Fruit fly (Drosophila melanogaster) whole organism, embryonic: ENCODE data around the gene CG7878.

Experiments used
- CG10654 ChIP-seq: fragments of 200-800 bp; sonication (Bioruptor generic); optimal IDR thresholded peaks from 2 replicates; lab custom pipeline; 2016; ENCODE audit warnings: missing biosample characterization, missing genetic modification characterization
- CG11085 ChIP-seq: fragments of 200-800 bp; sonication (Bioruptor generic); IDR thresholded peaks from 2 replicates; pipeline ENCODE4 v1.3.6; 2022; ENCODE audit warnings: missing biosample characterization, missing genetic modification characterization
- CG15696 ChIP-seq: fragments of 200-800 bp; sonication (Bioruptor generic); optimal IDR thresholded peaks from 2 replicates; lab custom pipeline; 2019; ENCODE audit warnings: missing biosample characterization, mild to moderate bottlenecking, missing genetic modification characterization, moderate library complexity
- CG17359 ChIP-seq: fragments of 200-800 bp; sonication (Bioruptor generic); optimal IDR thresholded peaks from 3 replicates; lab custom pipeline; 2018; ENCODE audit warnings: missing biosample characterization, mild to moderate bottlenecking, missing genetic modification characterization, moderate library complexity
- CG17802 ChIP-seq: fragments of 200-800 bp; sonication (Bioruptor generic); optimal IDR thresholded peaks from 2 replicates; lab custom pipeline; 2018; ENCODE audit warnings: missing biosample characterization, mild to moderate bottlenecking, missing genetic modification characterization, moderate library complexity
- CG1832 ChIP-seq: fragments of 200-800 bp; sonication (Bioruptor generic); optimal IDR thresholded peaks from 2 replicates; lab custom pipeline; 2017; ENCODE audit warnings: missing biosample characterization, mild to moderate bottlenecking, missing genetic modification characterization, inconsistent platforms
- CG18764 ChIP-seq: fragments of 200-800 bp; sonication (Bioruptor generic); optimal IDR thresholded peaks from 3 replicates; lab custom pipeline; 2016; ENCODE audit warnings: missing biosample characterization, missing genetic modification characterization
- CG2120 ChIP-seq: fragments of 200-800 bp; sonication (Bioruptor generic); optimal IDR thresholded peaks from 3 replicates; lab custom pipeline; 2016; ENCODE audit warnings: missing biosample characterization, missing genetic modification characterization
- CG2678 ChIP-seq: fragments of 200-800 bp; sonication (Bioruptor generic); optimal IDR thresholded peaks from 3 replicates; lab custom pipeline; 2019; ENCODE audit warnings: missing biosample characterization, mild to moderate bottlenecking, missing genetic modification characterization, moderate library complexity
- CG30431 ChIP-seq: fragments of 200-800 bp; sonication (Bioruptor generic); optimal IDR thresholded peaks from 2 replicates; lab custom pipeline; 2017; ENCODE audit warnings: missing biosample characterization, missing genetic modification characterization
- CG31224 ChIP-seq: fragments of 200-800 bp; sonication (Bioruptor generic); IDR thresholded peaks from 2 replicates; pipeline ENCODE4 v1.3.6; 2022; ENCODE audit warnings: missing biosample characterization, missing genetic modification characterization
- CG31441 ChIP-seq: fragments of 200-800 bp; sonication (Bioruptor generic); IDR thresholded peaks from 2 replicates; pipeline ENCODE4 v1.3.6; 2022; ENCODE audit warnings: missing biosample characterization, missing genetic modification characterization
- CG3726 ChIP-seq: fragments of 200-800 bp; sonication (Bioruptor generic); IDR thresholded peaks from 3 replicates; pipeline ENCODE4, ENCODE4 v1.3.6; 2022; ENCODE audit warnings: missing biosample characterization, missing genetic modification characterization
- CG8765 ChIP-seq: fragments of 200-800 bp; sonication (Bioruptor generic); IDR thresholded peaks from 2 replicates; pipeline ENCODE4 v1.3.6; 2022; ENCODE audit warnings: missing biosample characterization, missing genetic modification characterization
- CG8924 ChIP-seq: fragments of 200-800 bp; optimal IDR thresholded peaks from 3 replicates; lab custom pipeline; 2019; ENCODE audit warnings: missing biosample characterization, mild to moderate bottlenecking, missing genetic modification characterization, moderate library complexity
- CG9817 ChIP-seq: fragments of 200-800 bp; sonication (Bioruptor generic); optimal IDR thresholded peaks from 2 replicates; lab custom pipeline; 2018; ENCODE audit warnings: missing biosample characterization, mild to moderate bottlenecking, missing genetic modification characterization, moderate library complexity
- D19B ChIP-seq: fragments of 200-800 bp; sonication (Bioruptor generic); optimal IDR thresholded peaks from 2 replicates; lab custom pipeline; 2017; ENCODE audit warnings: missing biosample characterization, mild to moderate bottlenecking, missing genetic modification characterization
- Dad ChIP-seq: fragments of 200-800 bp; sonication (Bioruptor generic); optimal IDR thresholded peaks from 3 replicates; lab custom pipeline; 2016; ENCODE audit warnings: missing biosample characterization, missing genetic modification characterization
- Dek ChIP-seq: fragments of 200-800 bp; sonication (Bioruptor generic); optimal IDR thresholded peaks from 3 replicates; lab custom pipeline; 2019; ENCODE audit warnings: missing biosample characterization, mild to moderate bottlenecking, missing genetic modification characterization, moderate library complexity
- Dip3 ChIP-seq: fragments of 200-800 bp; sonication (Bioruptor generic); optimal IDR thresholded peaks from 3 replicates; lab custom pipeline; 2016; ENCODE audit warnings: missing biosample characterization, missing genetic modification characterization
- Drgx ChIP-seq: fragments of 200-800 bp; sonication (Bioruptor generic); IDR thresholded peaks from 2 replicates; pipeline ENCODE4 v1.3.6; 2022; ENCODE audit warnings: missing biosample characterization, missing genetic modification characterization
- Elba2 ChIP-seq: fragments of 200-800 bp; sonication (Bioruptor generic); optimal IDR thresholded peaks from 3 replicates; lab custom pipeline; 2016; ENCODE audit warnings: missing biosample characterization, missing genetic modification characterization
- Gsc ChIP-seq: fragments of 200-800 bp; sonication (Bioruptor generic); IDR thresholded peaks from 2 replicates; pipeline ENCODE4 v1.3.6; 2022; ENCODE audit warnings: missing biosample characterization, missing genetic modification characterization
- Hr3 ChIP-seq: fragments of 200-800 bp; sonication (Bioruptor generic); optimal IDR thresholded peaks from 3 replicates; lab custom pipeline; 2016; ENCODE audit warnings: missing biosample characterization, missing genetic modification characterization
- Kr ChIP-seq: fragments of 200-800 bp; sonication (Bioruptor generic); optimal IDR thresholded peaks from 2 replicates; lab custom pipeline; 2017; ENCODE audit warnings: missing biosample characterization, mild to moderate bottlenecking, missing genetic modification characterization
- PHDP ChIP-seq: fragments of 200-800 bp; sonication (Bioruptor generic); optimal IDR thresholded peaks from 3 replicates; lab custom pipeline; 2018; ENCODE audit warnings: missing biosample characterization, mild to moderate bottlenecking, missing genetic modification characterization, moderate library complexity
- Rfx ChIP-seq: fragments of 200-800 bp; sonication (Bioruptor generic); IDR thresholded peaks from 2 replicates; pipeline ENCODE4 v1.3.6; 2022; ENCODE audit warnings: missing biosample characterization, missing genetic modification characterization
- Six4 ChIP-seq: fragments of 200-800 bp; sonication (Bioruptor generic); optimal IDR thresholded peaks from 2 replicates; lab custom pipeline; 2016; ENCODE audit warnings: missing biosample characterization, missing genetic modification characterization
- Sox100B ChIP-seq: fragments of 200-800 bp; sonication (Bioruptor generic); optimal IDR thresholded peaks from 3 replicates; lab custom pipeline; 2018; ENCODE audit warnings: missing biosample characterization, mild to moderate bottlenecking, missing genetic modification characterization
- Stat92E ChIP-seq, 3 experiments: fragments of >200 bp in 2 of 3; fragments of 200-800 bp in 1 of 3; sonication (Bioruptor generic) in 1 of 3; optimal IDR thresholded peaks; 2 replicates each; lab custom pipeline; 2017 to 2019; ENCODE audit warnings: missing biosample characterization in 3 of 3, missing genetic modification characterization in 3 of 3, mild to moderate bottlenecking in 1 of 3, moderate library complexity in 1 of 3
- Xrp1 ChIP-seq: fragments of 200-800 bp; sonication (Bioruptor generic); IDR thresholded peaks from 2 replicates; pipeline ENCODE4 v1.3.6; 2022; ENCODE audit warnings: missing biosample characterization, missing genetic modification characterization
- amos ChIP-seq: fragments of 200-800 bp; sonication (Bioruptor generic); IDR thresholded peaks from 2 replicates; pipeline ENCODE4 v1.3.6; 2022; ENCODE audit warnings: missing biosample characterization, missing genetic modification characterization; ENCODE audit not compliant: partially characterized antibody
- az2 ChIP-seq: fragments of 200-800 bp; sonication (Bioruptor generic); optimal IDR thresholded peaks from 3 replicates; lab custom pipeline; 2016; ENCODE audit warnings: missing biosample characterization, missing genetic modification characterization
- cwo ChIP-seq: fragments of 200-800 bp; sonication (Bioruptor generic); optimal IDR thresholded peaks from 3 replicates; lab custom pipeline; 2017; ENCODE audit warnings: missing biosample characterization, missing genetic modification characterization, mild to moderate bottlenecking, moderate library complexity, missing genetic modification reagents
- disco-r ChIP-seq: fragments of 200-800 bp; sonication (Bioruptor generic); optimal IDR thresholded peaks from 2 replicates; lab custom pipeline; 2016; ENCODE audit warnings: missing biosample characterization, missing genetic modification characterization
- ftz-f1 ChIP-seq: fragments of 200-800 bp; sonication (Bioruptor generic); optimal IDR thresholded peaks from 2 replicates; lab custom pipeline; 2016; ENCODE audit warnings: missing biosample characterization, missing genetic modification characterization
- gce ChIP-seq: fragments of 200-800 bp; sonication (Bioruptor generic); IDR thresholded peaks from 3 replicates; pipeline ENCODE4 v1.3.6; 2022; ENCODE audit warnings: missing biosample characterization, missing genetic modification characterization
- gcm2 ChIP-seq: fragments of 200-800 bp; sonication (Bioruptor generic); optimal IDR thresholded peaks from 2 replicates; lab custom pipeline; 2016; ENCODE audit warnings: missing biosample characterization, missing genetic modification characterization
- inv ChIP-seq: fragments of 200-800 bp; sonication (Bioruptor generic); IDR thresholded peaks from 2 replicates; pipeline ENCODE4 v1.3.6; 2022; ENCODE audit warnings: missing biosample characterization, missing genetic modification characterization; ENCODE audit not compliant: partially characterized antibody
- kni ChIP-seq: fragments of 200-800 bp; sonication (Bioruptor generic); optimal IDR thresholded peaks from 3 replicates; lab custom pipeline; 2017; ENCODE audit warnings: mild to moderate bottlenecking, missing biosample characterization, missing genetic modification reagents, missing genetic modification characterization
- maf-S ChIP-seq: fragments of 200-800 bp; sonication (Bioruptor generic); optimal IDR thresholded peaks from 2 replicates; lab custom pipeline; 2016; ENCODE audit warnings: missing biosample characterization, missing genetic modification characterization
- psq ChIP-seq: fragments of 200-800 bp; sonication (Bioruptor generic); optimal IDR thresholded peaks from 2 replicates; lab custom pipeline; 2017; ENCODE audit warnings: missing biosample characterization, missing genetic modification characterization
- schlank ChIP-seq: fragments of 200-800 bp; sonication (Bioruptor generic); optimal IDR thresholded peaks from 2 replicates; lab custom pipeline; 2018; ENCODE audit warnings: missing biosample characterization, mild to moderate bottlenecking, missing genetic modification characterization
- sug ChIP-seq: fragments of 200-800 bp; optimal IDR thresholded peaks from 2 replicates; lab custom pipeline; 2019; ENCODE audit warnings: missing biosample characterization, mild to moderate bottlenecking, missing genetic modification characterization, moderate library complexity
- tgo ChIP-seq: fragments of 200-800 bp; sonication (Bioruptor generic); IDR thresholded peaks from 3 replicates; pipeline ENCODE4 v1.3.6; 2022; ENCODE audit warnings: missing biosample characterization, missing genetic modification characterization
- tio ChIP-seq: fragments of 200-800 bp; sonication (Bioruptor generic); optimal IDR thresholded peaks from 2 replicates; lab custom pipeline; 2017; ENCODE audit warnings: missing biosample characterization, missing genetic modification characterization, inconsistent platforms
- tna ChIP-seq: fragments of 200-800 bp; sonication (Bioruptor generic); IDR thresholded peaks from 2 replicates; pipeline ENCODE4 v1.3.6; 2022; ENCODE audit warnings: missing biosample characterization, missing genetic modification characterization; ENCODE audit not compliant: partially characterized antibody
- zfh1 ChIP-seq: fragments of 200-800 bp; sonication (Bioruptor generic); IDR thresholded peaks from 3 replicates; pipeline ENCODE4 v1.3.6; 2022; ENCODE audit warnings: missing biosample characterization, missing genetic modification characterization

CG7878 gene

DNA sequence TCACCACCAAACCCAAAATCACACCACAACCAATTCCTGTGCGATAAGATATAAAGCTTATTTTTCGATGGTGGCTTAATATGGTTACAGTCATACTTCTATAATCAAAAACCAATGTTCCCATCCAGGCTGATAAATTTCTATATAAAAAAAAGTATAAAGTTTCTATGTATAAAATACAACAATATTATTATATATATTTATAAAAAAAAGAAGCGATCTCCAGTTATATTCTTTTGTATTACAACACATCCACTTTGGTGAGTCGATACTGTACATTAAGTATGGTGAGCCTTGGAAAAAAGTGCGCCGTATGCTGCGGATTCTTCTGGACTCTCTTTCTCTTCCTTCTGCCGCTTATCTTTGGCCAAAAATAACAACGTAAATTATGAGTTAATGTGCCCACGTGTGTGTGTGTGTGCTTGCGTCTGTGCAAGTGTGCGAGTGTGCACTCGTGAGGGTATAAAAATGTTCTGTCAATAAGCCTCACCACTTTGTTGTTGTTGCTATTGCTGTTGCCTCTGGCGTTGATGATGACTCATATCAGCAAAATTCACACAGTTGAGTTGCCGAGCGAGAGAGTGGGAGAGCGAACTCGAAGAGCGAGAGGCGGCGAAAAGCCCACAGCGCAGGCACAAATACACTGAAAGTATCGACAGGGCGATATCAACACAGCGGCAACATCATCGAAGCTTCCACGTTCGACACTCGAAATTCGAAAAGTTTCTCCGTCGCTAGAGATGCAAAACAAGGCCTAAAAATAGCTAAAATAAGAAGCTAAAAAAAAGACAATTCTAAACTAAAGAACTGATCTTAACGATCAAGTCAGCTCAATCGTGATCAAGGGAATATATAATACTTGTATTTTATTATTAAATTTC is 2.8 kb upstream of the CG7878 start (continued):
- TF ChIP-seq az2 (peak; percentile 2), CG8765 (GFP tag; lab: Robert Waterston, UW) (peak; percentile 25; the same call in 1 of the 2 replicates), CG10654 (GFP tag; lab: Kevin White, UChicago) (peak; percentile 9), CG9817 (peak; percentile 73), CG31441 (GFP tag; lab: Robert Waterston, UW) (peak; percentile 50; the same call in 1 of the 2 replicates), tgo (peak; percentile 78), Kr (GFP tag; lab: Kevin White, UChicago) (no peak), zfh1 (GFP tag; lab: Robert Waterston, UW) (no peak; the same call in 2 of the 3 replicates), cwo (GFP tag; lab: Kevin White, UChicago) (peak; percentile 70), CG11085 (GFP tag; lab: Robert Waterston, UW) (peak; percentile 51; the same call in 1 of the 2 replicates), CG17802 (tag; lab: Kevin White, UChicago) (no peak), Drgx (GFP tag; lab: Robert Waterston, UW) (peak; percentile 33; the same call in 1 of the 2 replicates), CG2678 (tag; lab: Kevin White, UChicago) (peak; percentile 89), amos (GFP tag; lab: Robert Waterston, UW) (no peak), inv (no peak), maf-S (no peak), Dip3 (no peak), CG8924 (tag; lab: Kevin White, UChicago) (peak; percentile 83), Six4 (GFP tag; lab: Kevin White, UChicago) (peak; percentile 35), Elba2 (GFP tag; lab: Kevin White, UChicago) (no peak), CG18764 (peak; percentile 37), CG31224 (GFP tag; lab: Robert Waterston, UW) (peak; percentile 63), Xrp1 (GFP tag; lab: Robert Waterston, UW) (peak; percentile 70), Gsc (GFP tag; lab: Robert Waterston, UW) (no peak), CG30431 (no peak), gce (GFP tag; lab: Robert Waterston, UW) (no peak; the same call in 2 of the 3 replicates), kni (GFP tag; lab: Kevin White, UChicago) (peak; percentile 38), ftz-f1 (GFP tag; lab: Kevin White, UChicago) (peak; percentile 35), disco-r (GFP tag; lab: Kevin White, UChicago) (peak; percentile 11), CG1832 (GFP tag; lab: Kevin White, UChicago) (peak; percentile 42), CG17359 (tag; lab: Kevin White, UChicago) (peak; percentile 78), schlank (tag; lab: Kevin White, UChicago) (peak; percentile 25), PHDP (tag; lab: Kevin White, UChicago) (peak; percentile 82), psq (GFP tag; lab: Kevin White, UChicago) (no peak), tio (GFP tag; lab: Kevin White, UChicago) (no peak), CG15696 (tag; lab: Kevin White, UChicago) (peak; percentile 22), gcm2 (no peak), D19B (GFP tag; lab: Kevin White, UChicago) (peak; percentile 52), CG3726 (GFP tag; lab: Robert Waterston, UW) (no peak), Rfx (GFP tag; lab: Robert Waterston, UW) (peak; percentile 74), tna (GFP tag; lab: Robert Waterston, UW) (no peak), Sox100B (GFP tag; lab: Kevin White, UChicago) (peak; percentile 66), CG2120 (GFP tag; lab: Kevin White, UChicago) (peak; percentile 57), Dek (tag; lab: Kevin White, UChicago) (peak; percentile 74), Stat92E (GFP tag; optimal IDR thresholded peaks at IDR 0.05; lab: Kevin White, UChicago) (peak in 1 of 3 experiments; percentile 46), sug (tag; lab: Kevin White, UChicago) (peak; percentile 50), Hr3 (GFP tag; lab: Kevin White, UChicago) (peak; percentile 62), Dad (GFP tag; lab: Kevin White, UChicago) (no peak)
